Worm (Caenorhabditis elegans) whole organism, L3 larva: ENCODE results near the gene zig-2.

Experiments
- R02D3.7 ChIP-seq: fragments of 150-350 bp; optimal IDR thresholded peaks from 2 replicates; lab custom pipeline; 2014; ENCODE audit warnings: missing biosample characterization, missing genetic modification characterization
- ZK546.5 ChIP-seq: sonication (generic microtip); optimal IDR thresholded peaks from 2 replicates; lab custom pipeline; 2017; ENCODE audit warnings: missing biosample characterization, missing genetic modification characterization
- daf-12 ChIP-seq: fragments of 150-350 bp; optimal IDR thresholded peaks from 2 replicates; lab custom pipeline; 2014; ENCODE audit warnings: missing biosample characterization, missing genetic modification reagents, missing genetic modification characterization
- egl-27 ChIP-seq: sonication (generic microtip); optimal IDR thresholded peaks from 4 replicates; lab custom pipeline; 2017; ENCODE audit warnings: missing biosample characterization, missing genetic modification reagents, missing genetic modification characterization
- fkh-2 ChIP-seq: fragments of 150-350 bp; optimal IDR thresholded peaks from 2 replicates; lab custom pipeline; 2014; ENCODE audit warnings: missing biosample characterization, missing genetic modification reagents, missing genetic modification characterization

DNA sequence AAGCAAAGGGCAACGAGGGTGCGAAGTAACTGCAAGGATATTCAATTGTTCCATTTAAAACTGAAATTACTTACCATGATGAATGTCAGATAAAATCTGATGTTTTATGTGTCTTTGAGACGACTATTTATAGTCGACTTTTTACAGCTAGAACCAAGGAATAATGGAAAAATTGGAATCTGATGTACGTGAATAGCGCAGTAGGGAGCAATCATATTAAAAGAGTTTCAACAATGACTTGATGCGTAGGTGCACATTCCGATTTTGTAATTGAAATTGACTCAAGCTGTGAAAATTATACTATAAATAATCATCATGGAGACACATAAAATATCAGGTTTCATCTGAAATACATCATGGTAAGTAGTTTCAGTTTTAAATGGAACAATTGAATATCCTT, 2.0 kb upstream of the zig-2 start, which contains the start of the genes nspc-9 and nspc-10:
- no peak for TF ChIP-seq ZK546.5
- TF ChIP-seq daf-12 (tag; lab: Kevin White, UChicago), result no peak
- no peak for TF ChIP-seq fkh-2 (tag; lab: Kevin White, UChicago)
- no peak for TF ChIP-seq R02D3.7 (tag; lab: Kevin White, UChicago)
- no peak for TF ChIP-seq egl-27 (tag; lab: Kevin White, UChicago)
